Worm (Caenorhabditis elegans) whole organism, mixed stage, embryonic: ENCODE data around the gene nlp-27.

ENCODE experiments used
- bed-3 ChIP-seq: fragments of 200-800 bp; sonication (Bioruptor generic); optimal IDR thresholded peaks from 3 replicates; lab custom pipeline; 2018; ENCODE audit warnings: mild to moderate bottlenecking, missing genetic modification characterization, moderate library complexity, missing compliant biosample characterization
- ceh-39 ChIP-seq: fragments of 150-350 bp; optimal IDR thresholded peaks from 2 replicates; lab custom pipeline; 2014; ENCODE audit warnings: missing biosample characterization, missing genetic modification characterization
- flh-1 ChIP-seq: fragments of 200-800 bp; sonication (Bioruptor generic); optimal IDR thresholded peaks from 2 replicates; lab custom pipeline; 2018; ENCODE audit warnings: mild to moderate bottlenecking, missing genetic modification characterization, moderate library complexity, missing compliant biosample characterization
- pha-4 ChIP-seq: fragments of 150-350 bp; optimal IDR thresholded peaks from 2 replicates; lab custom pipeline; 2018; ENCODE audit warnings: missing biosample characterization, missing genetic modification reagents, missing genetic modification characterization
- ztf-11 ChIP-seq: fragments of 150-350 bp; optimal IDR thresholded peaks from 2 replicates; lab custom pipeline; 2014; ENCODE audit warnings: missing biosample characterization, missing genetic modification characterization

- TF ChIP-seq ztf-11 (tag; lab: Kevin White, UChicago) (no peak), flh-1 (GFP tag; lab: Kevin White, UChicago) (no peak), ceh-39 (tag; lab: Kevin White, UChicago) (no peak), pha-4 (tag; lab: Kevin White, UChicago) (no peak), bed-3 (GFP tag; lab: Kevin White, UChicago) (no peak)
Observed at ce11 chrV:3984178-3984577, 5.0 kb upstream of the nlp-27 start, which contains the start of gene nlp-29.
